Fruit fly (Drosophila melanogaster): ENCODE measurements around the gene Arl2.

Gene Arl2

dm6 chr3R:8333768-8334470 is 7.0 kb upstream of the Arl2 start, which contains the start of gene Poxm (continued):
- TF ChIP-seq Hr3 (GFP tag; optimal IDR thresholded peaks at IDR 0.05) (peak; percentile 94), dmrt11E (tag; optimal IDR thresholded peaks at IDR 0.05) (peak; percentile 91), rib (GFP tag; IDR thresholded peaks at IDR 0.05) (no peak), ems (GFP tag; optimal IDR thresholded peaks at IDR 0.05) (peak; percentile 69), Opbp (GFP tag; IDR thresholded peaks at IDR 0.05; ENCODE audit: partially characterized antibody) (no peak), pros (GFP tag; optimal IDR thresholded peaks at IDR 0.05) (no peak), org-1 (GFP tag; optimal IDR thresholded peaks at IDR 0.05) (peak; percentile 87), da (GFP tag; optimal IDR thresholded peaks at IDR 0.05) (no peak), tup (GFP tag; optimal IDR thresholded peaks at IDR 0.05) (peak; percentile 60), ind (GFP tag; optimal IDR thresholded peaks at IDR 0.05) (peak; percentile 86), CG18476 (GFP tag; optimal IDR thresholded peaks at IDR 0.05) (peak; percentile 81), sens (GFP tag) (peak; percentile 96), prd (optimal IDR thresholded peaks at IDR 0.05) (no peak), prd (GFP tag; IDR thresholded peaks at IDR 0.05) (peak; percentile 96), CG11093 (GFP tag; IDR thresholded peaks at IDR 0.05) (peak; percentile 92), yki (optimal IDR thresholded peaks at IDR 0.05) (peak; percentile 49), CG6813 (GFP tag; optimal IDR thresholded peaks at IDR 0.05) (peak; percentile 74), CG3065 (GFP tag; optimal IDR thresholded peaks at IDR 0.05) (peak; percentile 69), CG17328 (GFP tag; IDR thresholded peaks at IDR 0.05) (peak; percentile 74), jumu (GFP tag; optimal IDR thresholded peaks at IDR 0.05) (peak; percentile 71), ara (GFP tag; IDR thresholded peaks at IDR 0.05) (peak; percentile 84), Deaf1 (tag; optimal IDR thresholded peaks at IDR 0.05) (peak; percentile 56), MTF-1 (GFP tag; optimal IDR thresholded peaks at IDR 0.05; ENCODE audit: borderline replicate concordance) (no peak), CG17568 (GFP tag; optimal IDR thresholded peaks at IDR 0.05) (peak; percentile 56), Mes4 (GFP tag; optimal IDR thresholded peaks at IDR 0.05) (no peak), ato (GFP tag; IDR thresholded peaks at IDR 0.05; ENCODE audit: partially characterized antibody) (no peak), pb (GFP tag; optimal IDR thresholded peaks at IDR 0.05) (no peak), CG15073 (GFP tag; optimal IDR thresholded peaks at IDR 0.05) (peak; percentile 72), Hmr (GFP tag; optimal IDR thresholded peaks at IDR 0.05) (peak; percentile 82), CrebB (tag; optimal IDR thresholded peaks at IDR 0.05) (no peak), CHES-1-like (GFP tag; optimal IDR thresholded peaks at IDR 0.05) (no peak), Antp (GFP tag; optimal IDR thresholded peaks at IDR 0.05) (peak; percentile 51), CG18619 (GFP tag; optimal IDR thresholded peaks at IDR 0.05) (peak; percentile 88), Max (GFP tag; optimal IDR thresholded peaks at IDR 0.05) (peak; percentile 78), tap (tag; optimal IDR thresholded peaks at IDR 0.05) (peak; percentile 78), CG17385 (GFP tag; optimal IDR thresholded peaks at IDR 0.05) (peak; percentile 82), CG6791 (GFP tag; IDR thresholded peaks at IDR 0.05; ENCODE audit: partially characterized antibody) (no peak), crp (GFP tag; optimal IDR thresholded peaks at IDR 0.05) (peak in 1 of 2 experiments; percentile 47), Atf-2 (GFP tag; optimal IDR thresholded peaks at IDR 0.05) (peak; percentile 68), CG13123 (GFP tag; optimal IDR thresholded peaks at IDR 0.05) (peak; percentile 74), mld (GFP tag; IDR thresholded peaks at IDR 0.05; ENCODE audit: partially characterized antibody) (0 out of 3 replicates have a peak, but pooled peaks have one; percentile 49), emc (GFP tag; optimal IDR thresholded peaks at IDR 0.05) (no peak), crol (GFP tag; IDR thresholded peaks at IDR 0.05) (0 out of 2 replicates have a peak, but pooled peaks have one; percentile 26), zfh1 (GFP tag; IDR thresholded peaks at IDR 0.05) (peak; percentile 67; the same call in 2 of the 3 replicates), CG13894 (tag; optimal IDR thresholded peaks at IDR 0.05) (no peak), ftz-f1 (GFP tag; optimal IDR thresholded peaks at IDR 0.05) (no peak), dysf (GFP tag; IDR thresholded peaks at IDR 0.05) (peak; percentile 94), CG12391 (tag; optimal IDR thresholded peaks at IDR 0.05) (peak; percentile 92), nerfin-2 (GFP tag; IDR thresholded peaks at IDR 0.05; ENCODE audit: partially characterized antibody) (no peak), CG11398 (GFP tag; optimal IDR thresholded peaks at IDR 0.05) (no peak)

Data from whole organism, embryonic.